Fruit fly (Drosophila melanogaster) whole organism, embryonic: ENCODE measurements around the gene MED15.
A peak's percentile ranks its signal among the peaks of the same experiment; 100 is the strongest.

ENCODE experiments used
- CG10321 ChIP-seq: fragments of 200-800 bp; sonication (Bioruptor generic); IDR thresholded peaks from 2 replicates; pipeline ENCODE4 v1.3.6; 2022; ENCODE audit warnings: missing biosample characterization, missing genetic modification characterization
- CG11560 ChIP-seq: fragments of 200-800 bp; sonication (Bioruptor generic); IDR thresholded peaks from 3 replicates; pipeline ENCODE4 v1.3.6; 2022; ENCODE audit warnings: missing biosample characterization, missing genetic modification characterization
- CG12236 ChIP-seq: fragments of 200-800 bp; sonication (Bioruptor generic); optimal IDR thresholded peaks from 2 replicates; lab custom pipeline; 2016; ENCODE audit warnings: missing biosample characterization, missing genetic modification characterization
- CG15479 ChIP-seq: fragments of 200-800 bp; sonication (Bioruptor generic); optimal IDR thresholded peaks from 3 replicates; lab custom pipeline; 2019; ENCODE audit warnings: missing biosample characterization, mild to moderate bottlenecking, missing genetic modification characterization, moderate library complexity
- CG1603 ChIP-seq: fragments of 200-800 bp; sonication (Bioruptor generic); optimal IDR thresholded peaks from 2 replicates; lab custom pipeline; 2019; ENCODE audit warnings: missing biosample characterization, mild to moderate bottlenecking, missing genetic modification characterization, moderate library complexity
- CG17359 ChIP-seq: fragments of 200-800 bp; sonication (Bioruptor generic); optimal IDR thresholded peaks from 3 replicates; lab custom pipeline; 2018; ENCODE audit warnings: missing biosample characterization, mild to moderate bottlenecking, missing genetic modification characterization, moderate library complexity
- CG30403 ChIP-seq: fragments of 200-800 bp; sonication (Bioruptor generic); optimal IDR thresholded peaks from 3 replicates; lab custom pipeline; 2016; ENCODE audit warnings: missing biosample characterization, missing genetic modification characterization
- CG3163 ChIP-seq: fragments of 200-800 bp; sonication (Bioruptor generic); optimal IDR thresholded peaks from 3 replicates; lab custom pipeline; 2016; ENCODE audit warnings: missing biosample characterization, missing genetic modification characterization
- CG3281 ChIP-seq: fragments of 200-800 bp; sonication (Bioruptor generic); optimal IDR thresholded peaks from 3 replicates; lab custom pipeline; 2017; ENCODE audit warnings: missing biosample characterization, mild to moderate bottlenecking, missing genetic modification characterization
- CG34376 ChIP-seq: fragments of 200-800 bp; sonication (Bioruptor generic); optimal IDR thresholded peaks from 2 replicates; lab custom pipeline; 2018; ENCODE audit warnings: missing biosample characterization, mild to moderate bottlenecking, missing genetic modification characterization
- CG4282 ChIP-seq: fragments of 200-800 bp; sonication (Bioruptor generic); optimal IDR thresholded peaks from 2 replicates; lab custom pipeline; 2016; ENCODE audit warnings: missing biosample characterization, missing genetic modification characterization
- CG4360 ChIP-seq: fragments of 200-800 bp; sonication (Bioruptor generic); IDR thresholded peaks from 2 replicates; pipeline ENCODE4 v1.3.6; 2022; ENCODE audit warnings: missing biosample characterization, missing genetic modification characterization
- CG4404 ChIP-seq: fragments of 200-800 bp; sonication (Bioruptor generic); IDR thresholded peaks from 2 replicates; pipeline ENCODE4 v1.3.6; 2022; ENCODE audit warnings: missing biosample characterization, missing genetic modification characterization
- CG5245 ChIP-seq: fragments of 200-800 bp; sonication (Bioruptor generic); optimal IDR thresholded peaks from 3 replicates; lab custom pipeline; 2016; ENCODE audit warnings: missing biosample characterization, missing genetic modification characterization
- CG6689 ChIP-seq: fragments of 200-800 bp; sonication (Bioruptor generic); IDR thresholded peaks from 2 replicates; pipeline ENCODE4 v1.3.6; 2022; ENCODE audit warnings: missing biosample characterization, missing genetic modification characterization
- CG7556 ChIP-seq: fragments of 200-800 bp; sonication (Bioruptor generic); optimal IDR thresholded peaks from 2 replicates; lab custom pipeline; 2017; ENCODE audit warnings: missing biosample characterization, mild to moderate bottlenecking, missing genetic modification characterization
- CG7745 ChIP-seq: fragments of 200-800 bp; sonication (Bioruptor generic); optimal IDR thresholded peaks from 2 replicates; lab custom pipeline; 2018; ENCODE audit warnings: missing biosample characterization, mild to moderate bottlenecking, missing genetic modification characterization, moderate library complexity
- D19A ChIP-seq: fragments of 200-800 bp; optimal IDR thresholded peaks from 3 replicates; lab custom pipeline; 2019; ENCODE audit warnings: missing biosample characterization, mild to moderate bottlenecking, missing genetic modification characterization, moderate library complexity
- Fer1 ChIP-seq: fragments of 200-800 bp; sonication (Bioruptor generic); optimal IDR thresholded peaks from 2 replicates; lab custom pipeline; 2017; ENCODE audit warnings: missing biosample characterization, mild to moderate bottlenecking, missing genetic modification characterization
- HHEX ChIP-seq: fragments of 200-800 bp; sonication (Bioruptor generic); optimal IDR thresholded peaks from 3 replicates; lab custom pipeline; 2017; ENCODE audit warnings: missing biosample characterization, mild to moderate bottlenecking, missing genetic modification characterization, missing genetic modification reagents
- HmgZ ChIP-seq: fragments of 200-800 bp; sonication (Bioruptor generic); optimal IDR thresholded peaks from 2 replicates; lab custom pipeline; 2018; ENCODE audit warnings: missing biosample characterization, mild to moderate bottlenecking, missing genetic modification characterization
- Lim3 ChIP-seq: fragments of 200-800 bp; sonication (Bioruptor generic); IDR thresholded peaks from 2 replicates; pipeline ENCODE4 v1.3.6; 2022; ENCODE audit warnings: missing biosample characterization, missing genetic modification characterization
- Med ChIP-seq: fragments of 200-800 bp; sonication (Bioruptor generic); peaks from one replicate; lab custom pipeline; 2016; ENCODE audit warnings: missing biosample characterization, missing genetic modification characterization, mild to moderate bottlenecking, inconsistent platforms, moderate library complexity
- Opbp ChIP-seq: fragments of 200-800 bp; sonication (Bioruptor generic); IDR thresholded peaks from 3 replicates; pipeline ENCODE4 v1.3.6; 2022; ENCODE audit warnings: missing biosample characterization, missing genetic modification characterization; ENCODE audit not compliant: partially characterized antibody
- PHDP ChIP-seq: fragments of 200-800 bp; sonication (Bioruptor generic); optimal IDR thresholded peaks from 3 replicates; lab custom pipeline; 2018; ENCODE audit warnings: missing biosample characterization, mild to moderate bottlenecking, missing genetic modification characterization, moderate library complexity
- Ptx1 ChIP-seq: fragments of 200-800 bp; sonication (Bioruptor generic); IDR thresholded peaks from 2 replicates; pipeline ENCODE4 v1.3.6; 2022; ENCODE audit warnings: missing biosample characterization, missing genetic modification characterization
- Ravus ChIP-seq: fragments of 200-800 bp; sonication (Bioruptor generic); IDR thresholded peaks from 2 replicates; pipeline ENCODE4 v1.3.6; 2022; ENCODE audit warnings: missing biosample characterization, missing genetic modification characterization
- Sin3A ChIP-seq: fragments of >200 bp; optimal IDR thresholded peaks from 2 replicates; lab custom pipeline; 2018
- Spps ChIP-seq: fragments of 200-800 bp; sonication (Bioruptor generic); optimal IDR thresholded peaks from 2 replicates; lab custom pipeline; 2018; ENCODE audit warnings: missing biosample characterization, mild to moderate bottlenecking, missing genetic modification characterization
- abd-A ChIP-seq: fragments of 200-800 bp; sonication (Bioruptor generic); optimal IDR thresholded peaks from 3 replicates; lab custom pipeline; 2019; ENCODE audit warnings: missing biosample characterization, mild to moderate bottlenecking, missing genetic modification characterization, moderate library complexity
- crol ChIP-seq: fragments of 200-800 bp; sonication (Bioruptor generic); IDR thresholded peaks from 2 replicates; pipeline ENCODE4 v1.3.6; 2022; ENCODE audit warnings: missing biosample characterization, missing genetic modification characterization
- grn ChIP-seq: fragments of 200-800 bp; sonication (Bioruptor generic); optimal IDR thresholded peaks from 3 replicates; lab custom pipeline; 2017; ENCODE audit warnings: missing biosample characterization, missing genetic modification characterization
- h ChIP-seq: fragments of >200 bp; optimal IDR thresholded peaks from 2 replicates; lab custom pipeline; 2017
- kni ChIP-seq: fragments of 200-800 bp; sonication (Bioruptor generic); optimal IDR thresholded peaks from 3 replicates; lab custom pipeline; 2017; ENCODE audit warnings: mild to moderate bottlenecking, missing biosample characterization, missing genetic modification reagents, missing genetic modification characterization
- knrl ChIP-seq: fragments of 200-800 bp; sonication (Bioruptor generic); IDR thresholded peaks from 3 replicates; pipeline ENCODE4 v1.3.6; 2022; ENCODE audit warnings: missing biosample characterization, missing genetic modification characterization; ENCODE audit not compliant: partially characterized antibody
- nmo ChIP-seq: fragments of 200-800 bp; sonication (Bioruptor generic); optimal IDR thresholded peaks from 2 replicates; lab custom pipeline; 2018; ENCODE audit warnings: missing biosample characterization, mild to moderate bottlenecking, missing genetic modification characterization, moderate library complexity
- onecut ChIP-seq: fragments of 200-800 bp; sonication (Bioruptor generic); IDR thresholded peaks from 2 replicates; pipeline ENCODE4 v1.3.6; 2022; ENCODE audit warnings: missing biosample characterization, missing genetic modification characterization
- sens ChIP-seq: fragments of 200-800 bp; sonication (Bioruptor generic); peaks from one replicate; lab custom pipeline; 2016; ENCODE audit warnings: missing biosample characterization, missing genetic modification characterization
- seq ChIP-seq: fragments of 200-800 bp; sonication (Bioruptor generic); IDR thresholded peaks from 2 replicates; pipeline ENCODE4 v1.3.6; 2022; ENCODE audit warnings: missing biosample characterization, missing genetic modification characterization
- slou ChIP-seq: fragments of 200-800 bp; sonication (Bioruptor generic); optimal IDR thresholded peaks from 3 replicates; lab custom pipeline; 2016; ENCODE audit warnings: missing biosample characterization, missing genetic modification characterization
- slp2 ChIP-seq: fragments of 200-800 bp; sonication (Bioruptor generic); optimal IDR thresholded peaks from 2 replicates; lab custom pipeline; 2016; ENCODE audit warnings: missing biosample characterization, missing genetic modification characterization
- so ChIP-seq: fragments of 200-800 bp; sonication (Bioruptor generic); IDR thresholded peaks from 3 replicates; pipeline ENCODE4 v1.3.6; 2022; ENCODE audit warnings: missing biosample characterization, missing genetic modification characterization
- sob ChIP-seq: fragments of 200-800 bp; sonication (Bioruptor generic); IDR thresholded peaks from 2 replicates; pipeline ENCODE4 v1.3.6; 2022; ENCODE audit warnings: missing biosample characterization, missing genetic modification characterization
- sqz ChIP-seq: fragments of 200-800 bp; sonication (Bioruptor generic); optimal IDR thresholded peaks from 3 replicates; lab custom pipeline; 2018; ENCODE audit warnings: missing biosample characterization, mild to moderate bottlenecking, missing genetic modification characterization
- sr ChIP-seq: fragments of 200-800 bp; sonication (Bioruptor generic); IDR thresholded peaks from 3 replicates; pipeline ENCODE4 v1.3.6; 2022; ENCODE audit warnings: missing biosample characterization, missing genetic modification characterization
- tap ChIP-seq: fragments of 200-800 bp; optimal IDR thresholded peaks from 3 replicates; lab custom pipeline; 2019; ENCODE audit warnings: missing biosample characterization, mild to moderate bottlenecking, missing genetic modification characterization, moderate library complexity
- unpg ChIP-seq: fragments of 200-800 bp; sonication (Bioruptor generic); optimal IDR thresholded peaks from 3 replicates; lab custom pipeline; 2018; ENCODE audit warnings: missing biosample characterization, mild to moderate bottlenecking, missing genetic modification characterization, moderate library complexity
- vvl ChIP-seq: fragments of 200-800 bp; sonication (Bioruptor generic); IDR thresholded peaks from 2 replicates; pipeline ENCODE4 v1.3.6; 2022; ENCODE audit warnings: missing biosample characterization, missing genetic modification characterization

Gene MED15

dm6 chr2L:520331-521000 lies 47.7 kb downstream of the MED15 start (continued):
- TF ChIP-seq HmgZ (peak; percentile 66), CG30403 (peak; percentile 89), onecut (GFP tag; lab: Robert Waterston, UW) (peak; percentile 92), CG11560 (tag; lab: Robert Waterston, UW) (no peak), Opbp (GFP tag; lab: Robert Waterston, UW) (no peak), CG6689 (GFP tag; lab: Robert Waterston, UW) (peak; percentile 87), Spps (tag; lab: Kevin White, UChicago) (peak; percentile 67), CG4404 (GFP tag; lab: Robert Waterston, UW) (peak; percentile 46; the same call in 1 of the 2 replicates), grn (no peak), CG3163 (GFP tag; lab: Kevin White, UChicago) (peak; percentile 39), CG12236 (GFP tag; lab: Kevin White, UChicago) (peak; percentile 84)

- no peak for TF ChIP-seq CG5245 (GFP tag; lab: Kevin White, UChicago)
- TF ChIP-seq kni (GFP tag; lab: Kevin White, UChicago), result peak; percentile 55
- TF ChIP-seq Fer1 (GFP tag; lab: Kevin White, UChicago), result no peak
- TF ChIP-seq sr (GFP tag; lab: Robert Waterston, UW), result 0 out of 3 replicates have a peak, but pooled peaks have one; percentile 5
- TF ChIP-seq Ravus (GFP tag; lab: Robert Waterston, UW), result no peak
- peak; percentile 56 for TF ChIP-seq Med
- TF ChIP-seq CG3281 (GFP tag; lab: Kevin White, UChicago), result no peak
- TF ChIP-seq CG7745 (tag; lab: Kevin White, UChicago), result peak; percentile 59
- no peak for TF ChIP-seq HHEX (GFP tag; lab: Kevin White, UChicago)
- TF ChIP-seq CG17359 (tag; lab: Kevin White, UChicago), result no peak
- peak; percentile 36 for TF ChIP-seq tap
- TF ChIP-seq slp2 (GFP tag; lab: Kevin White, UChicago), result no peak
- no peak for TF ChIP-seq vvl
- no peak for TF ChIP-seq CG4282 (GFP tag; lab: Kevin White, UChicago)
- TF ChIP-seq PHDP (tag; lab: Kevin White, UChicago), result no peak
- TF ChIP-seq unpg, result peak; percentile 8
- TF ChIP-seq CG34376 (GFP tag; lab: Kevin White, UChicago), result no peak
- TF ChIP-seq sob (GFP tag; lab: Robert Waterston, UW), result no peak
- TF ChIP-seq Lim3 (GFP tag; lab: Robert Waterston, UW), result no peak
- peak; percentile 13 for TF ChIP-seq CG1603 (tag; lab: Kevin White, UChicago)
- no peak for TF ChIP-seq D19A (tag; lab: Kevin White, UChicago)
- peak; percentile 56 for TF ChIP-seq CG15479 (GFP tag; lab: Kevin White, UChicago)
- TF ChIP-seq CG4360 (GFP tag; lab: Robert Waterston, UW), result peak; percentile 89
- TF ChIP-seq CG7556 (GFP tag; lab: Kevin White, UChicago), result no peak
- TF ChIP-seq slou (GFP tag; lab: Kevin White, UChicago), result no peak
- TF ChIP-seq h (lab: Kevin White, UChicago), result no peak
- TF ChIP-seq nmo (GFP tag; lab: Kevin White, UChicago), result no peak
- peak; percentile 88 for TF ChIP-seq CG10321
- TF ChIP-seq knrl (GFP tag; lab: Robert Waterston, UW), result 0 out of 3 replicates have a peak, but pooled peaks have one; percentile 16
- no peak; the same call in 2 of the 3 replicates for TF ChIP-seq so (GFP tag; lab: Robert Waterston, UW)
- no peak for TF ChIP-seq CG11560 (tag; lab: Robert Waterston, UW)
- TF ChIP-seq crol (GFP tag; lab: Robert Waterston, UW), result peak; percentile 82
- no peak for TF ChIP-seq seq (GFP tag; lab: Robert Waterston, UW)
- no peak for TF ChIP-seq Sin3A (lab: Kevin White, UChicago)
- peak; percentile 94 for TF ChIP-seq sqz
- TF ChIP-seq sens (GFP tag; lab: Kevin White, UChicago), result peak; percentile 55
- 0 out of 2 replicates have a peak, but pooled peaks have one; percentile 8 for TF ChIP-seq Ptx1
- peak; percentile 63 for TF ChIP-seq abd-A (tag; lab: Kevin White, UChicago)
Measured at dm6 chr2L:521001-521827, 48.4 kb downstream of the MED15 start.
